Worm (Caenorhabditis elegans): ENCODE results near the gene srx-95.

The srx-95 gene

ce11 chrII:6733718-6734117 lies 20.9 kb downstream of the srx-95 start, which contains the start of gene T14B4.9:
T14B4.9 (minus strand) TSS chrII:6733818.
- no peak for TF ChIP-seq nhr-12 (tag; optimal IDR thresholded peaks at IDR 0.05)
- no peak for TF ChIP-seq ZK546.5 (tag; optimal IDR thresholded peaks at IDR 0.05)
- TF ChIP-seq jun-1 (tag; optimal IDR thresholded peaks at IDR 0.05) = no peak
- no peak for TF ChIP-seq hmg-11 (tag; optimal IDR thresholded peaks at IDR 0.05)

DNA sequence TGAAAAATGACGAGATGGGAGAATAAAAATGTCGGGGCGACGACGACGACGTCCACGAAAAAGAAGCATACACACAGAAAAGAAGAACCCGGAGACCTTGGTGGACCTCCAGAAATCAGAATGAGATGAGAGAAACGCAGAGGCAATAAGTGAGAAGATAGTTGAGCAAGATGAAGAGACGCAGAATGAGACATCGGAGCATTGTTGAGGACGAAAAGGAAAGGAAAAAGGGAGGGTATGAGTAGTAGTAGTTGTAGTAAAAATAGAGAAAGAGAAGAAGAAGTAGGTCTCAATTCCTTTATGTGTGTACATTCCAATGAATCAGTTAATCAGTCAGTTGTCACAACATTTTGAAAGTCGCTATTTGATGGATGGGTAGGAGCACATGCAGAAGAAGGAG lies 25.2 kb downstream of the srx-95 start, which contains the start of gene T14B4.8:
Gene T14B4.8, minus strand, starts transcription at position 60 of the 400 bp plus-strand sequence.
- TF ChIP-seq pha-4 (tag; optimal IDR thresholded peaks at IDR 0.05) (no peak), nfya-1 (tag; optimal IDR thresholded peaks at IDR 0.05; ENCODE audit: insufficient read depth) (peak; percentile 46), lin-39 (tag; optimal IDR thresholded peaks at IDR 0.05) (no peak), nhr-23 (tag; optimal IDR thresholded peaks at IDR 0.05) (no peak), hmg-11 (tag; optimal IDR thresholded peaks at IDR 0.05) (peak; percentile 21)

DNA sequence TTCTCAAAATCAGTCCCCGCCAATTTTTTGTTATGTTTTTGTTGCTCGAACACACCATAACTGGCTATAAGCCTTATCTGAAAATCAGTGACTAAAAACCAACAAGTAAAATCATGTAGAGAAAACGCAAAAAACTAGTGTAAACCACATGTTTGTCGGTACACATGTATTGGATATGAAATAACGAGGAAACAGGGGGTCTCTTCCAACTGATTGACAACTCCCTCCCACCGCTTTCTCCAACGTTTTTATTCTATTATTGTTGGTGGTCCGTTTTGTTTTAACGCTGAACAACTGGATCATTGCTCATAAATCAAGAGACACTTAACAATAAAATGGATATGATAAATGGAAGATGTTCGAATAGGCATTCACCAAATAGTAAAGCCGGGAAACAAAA lies 27.8 kb downstream of the srx-95 start:
- TF ChIP-seq sea-2 (GFP tag; optimal IDR thresholded peaks at IDR 0.05) (no peak), nhr-11 (tag; optimal IDR thresholded peaks at IDR 0.05) (no peak), snpc-4 (tag; optimal IDR thresholded peaks at IDR 0.05) (no peak), egl-5 (tag; optimal IDR thresholded peaks at IDR 0.05) (peak; percentile 40)

DNA sequence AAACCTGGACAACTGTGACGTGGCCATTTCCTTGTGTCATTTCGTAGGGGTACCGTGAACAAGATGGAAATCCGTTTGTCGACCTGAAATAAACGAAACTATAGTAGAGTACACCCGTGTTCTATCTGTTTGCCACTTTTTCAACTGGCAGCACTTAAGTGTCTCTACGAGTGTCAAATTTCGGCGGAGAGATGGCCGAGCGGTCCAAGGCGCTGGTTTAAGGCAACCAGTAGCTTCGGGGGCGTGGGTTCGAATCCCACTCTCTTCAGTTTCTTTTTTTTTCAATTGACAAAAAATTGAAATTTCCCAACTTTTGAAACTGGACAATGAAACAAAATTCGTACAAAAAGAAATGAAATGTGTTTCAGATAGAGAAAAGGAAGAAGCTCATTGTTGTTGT lies 33.0 kb downstream of the srx-95 start:
- TF ChIP-seq R02D3.7 (tag; optimal IDR thresholded peaks at IDR 0.05) (no peak), elt-3 (tag; optimal IDR thresholded peaks at IDR 0.05) (no peak), nfya-1 (tag; optimal IDR thresholded peaks at IDR 0.05; ENCODE audit: insufficient read depth) (peak; percentile 48), pha-4 (tag; optimal IDR thresholded peaks at IDR 0.05) (peak; percentile 44), nhr-43 (tag; optimal IDR thresholded peaks at IDR 0.05; ENCODE audit: poor library complexity, severe bottlenecking) (no peak), nhr-25 (tag; optimal IDR thresholded peaks at IDR 0.05) (no peak), unc-39 (tag; optimal IDR thresholded peaks at IDR 0.05) (no peak), unc-62 (GFP tag; optimal IDR thresholded peaks at IDR 0.05) (no peak), tbx-2 (tag; optimal IDR thresholded peaks at IDR 0.05) (no peak), lin-39 (tag; optimal IDR thresholded peaks at IDR 0.05) (peak; percentile 14), pqm-1 (tag; optimal IDR thresholded peaks at IDR 0.05) (no peak), hmg-11 (tag; optimal IDR thresholded peaks at IDR 0.05) (peak; percentile 38), nhr-67 (tag; optimal IDR thresholded peaks at IDR 0.05) (no peak), lsy-12 (tag; optimal IDR thresholded peaks at IDR 0.05) (peak; percentile 36), nhr-76 (tag; optimal IDR thresholded peaks at IDR 0.05) (no peak), egl-5 (tag; optimal IDR thresholded peaks at IDR 0.05) (no peak)

- no peak for TF ChIP-seq tbx-2 (tag; optimal IDR thresholded peaks at IDR 0.05)
- peak; percentile 60 for TF ChIP-seq elt-2 (tag; optimal IDR thresholded peaks at IDR 0.05)
- TF ChIP-seq nfya-1 (tag; optimal IDR thresholded peaks at IDR 0.05; ENCODE audit: insufficient read depth) = no peak
- no peak for TF ChIP-seq egl-5 (tag; optimal IDR thresholded peaks at IDR 0.05)
- TF ChIP-seq lin-39 (tag; optimal IDR thresholded peaks at IDR 0.05) = no peak
- TF ChIP-seq snpc-4 (tag; optimal IDR thresholded peaks at IDR 0.05) = no peak
- TF ChIP-seq nhr-76 (tag; optimal IDR thresholded peaks at IDR 0.05) = no peak
- no peak for TF ChIP-seq daf-12 (tag; optimal IDR thresholded peaks at IDR 0.05)
These were observed 36.4 kb downstream of the srx-95 start, which contains the start of gene tsp-10 for ce11 chrII:6718221-6718620. tsp-10 (plus strand) TSS chrII:6718586.

DNA sequence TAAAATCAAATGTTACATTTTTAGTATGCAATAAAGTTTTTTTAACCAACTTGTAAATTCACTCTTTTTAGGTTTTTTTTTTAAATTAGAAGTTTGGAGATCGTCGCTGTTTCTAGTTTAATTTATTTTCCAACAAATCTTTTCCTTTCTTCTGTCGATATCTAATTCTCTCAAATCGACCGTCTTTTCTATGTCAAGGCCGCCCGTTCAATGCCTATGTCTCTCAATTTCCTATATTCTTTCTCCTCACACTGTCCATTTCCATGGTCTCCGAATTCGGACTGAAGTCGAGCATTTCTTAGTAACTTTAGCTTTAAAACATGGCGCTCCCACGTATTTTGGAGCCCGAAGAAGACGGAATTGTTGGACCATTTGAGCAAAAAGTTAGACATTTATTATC lies 37.9 kb downstream of the srx-95 start, which contains the start of the genes T14B4.5 and T14B4.20:
Gene T14B4.5, plus strand, starts transcription at position 226 of the 400 bp plus-strand sequence.
Gene T14B4.20, plus strand, starts transcription at position 264 of the 400 bp plus-strand sequence.
- TF ChIP-seq nhr-23 (tag; optimal IDR thresholded peaks at IDR 0.05) (peak; percentile 64), lin-15B (tag; optimal IDR thresholded peaks at IDR 0.05) (no peak), nhr-25 (tag; optimal IDR thresholded peaks at IDR 0.05) (peak; percentile 38), mml-1 (tag; optimal IDR thresholded peaks at IDR 0.05) (no peak), R02D3.7 (tag; optimal IDR thresholded peaks at IDR 0.05) (no peak), pha-4 (tag; optimal IDR thresholded peaks at IDR 0.05) (no peak), eor-1 (tag; optimal IDR thresholded peaks at IDR 0.05) (peak in 1 of 2 experiments; percentile 11), egl-5 (tag; optimal IDR thresholded peaks at IDR 0.05) (no peak)

DNA sequence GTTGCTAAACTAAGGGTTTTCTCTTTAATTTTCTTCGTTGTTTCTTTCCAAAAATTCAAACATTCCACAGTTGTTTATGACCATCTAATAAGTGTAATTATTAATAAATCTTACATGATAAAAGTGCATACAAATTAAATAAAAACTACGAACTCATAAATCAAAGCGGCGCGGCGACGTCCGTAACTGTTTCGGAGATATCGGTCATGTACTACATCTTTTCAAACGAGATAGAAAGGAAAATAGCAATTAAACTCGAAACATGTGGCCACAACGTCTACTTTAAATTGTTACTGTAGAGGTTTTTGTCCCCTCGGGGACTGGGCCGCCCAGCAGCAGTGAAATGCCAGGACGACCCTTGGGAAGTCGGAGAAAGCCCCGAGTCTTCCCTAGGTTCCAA lies 38.7 kb downstream of the srx-95 start:
- TF ChIP-seq nhr-23 (tag; optimal IDR thresholded peaks at IDR 0.05) (peak; percentile 46), ama-1 (optimal IDR thresholded peaks at IDR 0.05) (peak; percentile 28), nhr-43 (tag; optimal IDR thresholded peaks at IDR 0.05; ENCODE audit: poor library complexity, severe bottlenecking) (peak; percentile 35), jun-1 (tag; optimal IDR thresholded peaks at IDR 0.05) (no peak), eor-1 (tag; optimal IDR thresholded peaks at IDR 0.05) (no peak), nhr-237 (tag; optimal IDR thresholded peaks at IDR 0.05) (no peak)

All from whole organism, L3 larva.